Worm (Caenorhabditis elegans) whole organism, L2 larva: Measurements from ENCODE around the gene brc-1.

Experiments used
- C34F6.9 ChIP-seq: fragments of 150-350 bp; optimal IDR thresholded peaks from 2 replicates; lab custom pipeline; 2014; ENCODE audit warnings: missing biosample characterization, missing genetic modification characterization
- F13H6.1 ChIP-seq: sonication (generic microtip); optimal IDR thresholded peaks from 2 replicates; lab custom pipeline; 2016; ENCODE audit warnings: missing genetic modification characterization, missing compliant biosample characterization
- R02D3.7 ChIP-seq: fragments of 150-350 bp; optimal IDR thresholded peaks from 2 replicates; lab custom pipeline; 2014; ENCODE audit warnings: missing biosample characterization, missing genetic modification characterization
- Y55F3AM.14 ChIP-seq: fragments of 200-800 bp; sonication (Bioruptor generic); optimal IDR thresholded peaks from 2 replicates; lab custom pipeline; 2018; ENCODE audit warnings: mild to moderate bottlenecking, missing genetic modification characterization, missing compliant biosample characterization
- ZK546.5 ChIP-seq: sonication (generic microtip); optimal IDR thresholded peaks from 2 replicates; lab custom pipeline; 2017; ENCODE audit warnings: missing biosample characterization, missing genetic modification characterization
- alr-1 ChIP-seq: fragments of 150-350 bp; optimal IDR thresholded peaks from 2 replicates; lab custom pipeline; 2014; ENCODE audit warnings: missing biosample characterization, missing genetic modification characterization
- ama-1 ChIP-seq: fragments of 150-350 bp; optimal IDR thresholded peaks from 2 replicates; lab custom pipeline; 2018; ENCODE audit warnings: inconsistent platforms
- blmp-1 ChIP-seq: sonication (generic microtip); optimal IDR thresholded peaks from 2 replicates; lab custom pipeline; 2017; ENCODE audit warnings: missing genetic modification characterization, mild to moderate bottlenecking, missing compliant biosample characterization, antibody characterized with exemption, moderate library complexity; ENCODE audit not compliant: insufficient read depth
- ceh-16 ChIP-seq: fragments of 150-350 bp; optimal IDR thresholded peaks from 2 replicates; lab custom pipeline; 2014; ENCODE audit warnings: missing biosample characterization, missing genetic modification characterization
- crh-2 ChIP-seq: sonication (generic microtip); optimal IDR thresholded peaks from 2 replicates; lab custom pipeline; 2017; ENCODE audit warnings: missing biosample characterization, missing genetic modification characterization
- dmd-4 ChIP-seq: sonication (generic microtip); optimal IDR thresholded peaks from 2 replicates; lab custom pipeline; 2017; ENCODE audit warnings: missing biosample characterization, missing genetic modification characterization
- egl-27 ChIP-seq: sonication (generic microtip); optimal IDR thresholded peaks from 3 replicates; lab custom pipeline; 2017; ENCODE audit warnings: missing biosample characterization, missing genetic modification reagents, missing genetic modification characterization
- elt-1 ChIP-seq: fragments of 150-350 bp; optimal IDR thresholded peaks from 2 replicates; lab custom pipeline; 2014; ENCODE audit warnings: missing biosample characterization, missing genetic modification characterization
- lin-11 ChIP-seq: fragments of 150-350 bp; sonication (generic microtip); optimal IDR thresholded peaks from 2 replicates; lab custom pipeline; 2014; ENCODE audit warnings: missing biosample characterization, missing genetic modification characterization, inconsistent platforms, mixed read lengths
- lin-13 ChIP-seq: fragments of 150-350 bp; optimal IDR thresholded peaks from 2 replicates; lab custom pipeline; 2014; ENCODE audit warnings: missing biosample characterization, missing genetic modification reagents, missing genetic modification characterization
- lin-39 ChIP-seq: fragments of 150-350 bp; optimal IDR thresholded peaks from 2 replicates; lab custom pipeline; 2014; ENCODE audit warnings: missing biosample characterization, missing genetic modification reagents, missing genetic modification characterization
- lsy-2 ChIP-seq, 2 experiments: fragments of 150-350 bp in 1 of 2; sonication (generic microtip) in 1 of 2; optimal IDR thresholded peaks; 2 replicates each; lab custom pipeline; 2014 to 2017; ENCODE audit warnings: missing biosample characterization in 2 of 2, missing genetic modification characterization in 2 of 2
- mbf-1 ChIP-seq: sonication (generic microtip); optimal IDR thresholded peaks from 2 replicates; lab custom pipeline; 2017; ENCODE audit warnings: missing biosample characterization, missing genetic modification characterization
- mdl-1 ChIP-seq, 2 experiments: fragments of 150-350 bp in 1 of 2; sonication (generic microtip) in 1 of 2; optimal IDR thresholded peaks; 2 replicates each; lab custom pipeline; 2017; ENCODE audit warnings: missing biosample characterization in 2 of 2, missing genetic modification characterization in 2 of 2
- nhr-10 ChIP-seq: sonication (generic microtip); optimal IDR thresholded peaks from 2 replicates; lab custom pipeline; 2017; ENCODE audit warnings: missing biosample characterization, missing genetic modification characterization
- nhr-11 ChIP-seq: fragments of 150-350 bp; optimal IDR thresholded peaks from 2 replicates; lab custom pipeline; 2014; ENCODE audit warnings: missing biosample characterization, missing genetic modification characterization
- nhr-129 ChIP-seq: fragments of 150-350 bp; optimal IDR thresholded peaks from 2 replicates; lab custom pipeline; 2014; ENCODE audit warnings: missing biosample characterization, missing genetic modification characterization
- nhr-25 ChIP-seq: fragments of 150-350 bp; sonication (generic microtip); optimal IDR thresholded peaks from 3 replicates; lab custom pipeline; 2014; ENCODE audit warnings: missing biosample characterization, missing genetic modification characterization
- nhr-6 ChIP-seq: fragments of 150-350 bp; optimal IDR thresholded peaks from 2 replicates; lab custom pipeline; 2014; ENCODE audit warnings: missing biosample characterization, missing genetic modification characterization
- nhr-77 ChIP-seq: fragments of 150-350 bp; optimal IDR thresholded peaks from 2 replicates; lab custom pipeline; 2014; ENCODE audit warnings: missing biosample characterization, missing genetic modification characterization
- peb-1 ChIP-seq: fragments of 150-350 bp; optimal IDR thresholded peaks from 2 replicates; lab custom pipeline; 2014; ENCODE audit warnings: missing biosample characterization, missing genetic modification characterization
- sem-4 ChIP-seq: fragments of 150-350 bp; optimal IDR thresholded peaks from 2 replicates; lab custom pipeline; 2014; ENCODE audit warnings: missing biosample characterization, missing genetic modification reagents, missing genetic modification characterization
- skn-1 ChIP-seq: sonication (generic microtip); optimal IDR thresholded peaks from 2 replicates; lab custom pipeline; 2017; ENCODE audit warnings: missing biosample characterization, missing genetic modification characterization
- sma-9 ChIP-seq, 2 experiments: fragments of 150-350 bp in 1 of 2; sonication (generic microtip) in 1 of 2; optimal IDR thresholded peaks; 2 replicates each; lab custom pipeline; 2014 to 2016; ENCODE audit warnings: missing genetic modification characterization in 2 of 2, mild to moderate bottlenecking in 1 of 2, missing biosample characterization in 1 of 2, missing compliant biosample characterization in 1 of 2, missing genetic modification reagents in 1 of 2, moderate library complexity in 1 of 2
- snpc-4 ChIP-seq: fragments of 150-350 bp; optimal IDR thresholded peaks from 2 replicates; lab custom pipeline; 2014; ENCODE audit warnings: missing biosample characterization, missing genetic modification characterization
- unc-39 ChIP-seq: fragments of 150-350 bp; optimal IDR thresholded peaks from 2 replicates; lab custom pipeline; 2014; ENCODE audit warnings: missing biosample characterization, missing genetic modification characterization
- unc-62 ChIP-seq: fragments of 150-350 bp; optimal IDR thresholded peaks from 2 replicates; lab custom pipeline; 2014; ENCODE audit warnings: missing biosample characterization, missing genetic modification reagents, missing genetic modification characterization
- ztf-4 ChIP-seq: fragments of 150-350 bp; optimal IDR thresholded peaks from 2 replicates; lab custom pipeline; 2014; ENCODE audit warnings: missing biosample characterization, missing genetic modification characterization

The brc-1 gene

ce11 chrIII:3807590-3807989 is 55.2 kb downstream of the brc-1 start:
- TF ChIP-seq mbf-1 (tag; lab: Kevin White, UChicago) (no peak), lin-11 (tag; lab: Kevin White, UChicago) (no peak), nhr-25 (tag; lab: Kevin White, UChicago) (no peak), crh-2 (no peak), ZK546.5 (tag; lab: Kevin White, UChicago) (no peak), Y55F3AM.14 (GFP tag; lab: Kevin White, UChicago) (peak; percentile 33), lsy-2 (tag; optimal IDR thresholded peaks at IDR 0.05; lab: Kevin White, UChicago) (no peak), peb-1 (no peak), nhr-129 (peak; percentile 16), blmp-1 (tag; lab: Kevin White, UChicago) (peak; percentile 50)
- TF ChIP-seq, all 48 proteins: peak for 3

- TF ChIP-seq lin-13 (no peak), nhr-25 (tag; lab: Kevin White, UChicago) (no peak), unc-62 (GFP tag; lab: Kevin White, UChicago) (no peak), mbf-1 (tag; lab: Kevin White, UChicago) (no peak), lin-11 (tag; lab: Kevin White, UChicago) (no peak), blmp-1 (tag; lab: Kevin White, UChicago) (no peak), nhr-77 (no peak), egl-27 (tag; lab: Kevin White, UChicago) (no peak), R02D3.7 (no peak), ama-1 (lab: Kevin White, UChicago) (no peak), dmd-4 (no peak), skn-1 (no peak), snpc-4 (tag; lab: Kevin White, UChicago) (no peak), lin-39 (tag; lab: Kevin White, UChicago) (no peak), alr-1 (tag; lab: Kevin White, UChicago) (no peak)
These were observed 55.9 kb downstream of the brc-1 start for ce11 chrIII:3806883-3807282.

ce11 chrIII:3804422-3804821 is 58.3 kb downstream of the brc-1 start, which contains the start of gene xbx-5:
Gene xbx-5, minus strand, starts transcription at chrIII:3804477.
- TF ChIP-seq sma-9 (GFP tag; optimal IDR thresholded peaks at IDR 0.05; lab: Kevin White, UChicago) (no peak), sma-9 (tag; optimal IDR thresholded peaks at IDR 0.05; lab: Kevin White, UChicago) (no peak), lin-11 (tag; lab: Kevin White, UChicago) (peak; percentile 31)

ce11 chrIII:3803113-3803512 is 59.7 kb downstream of the brc-1 start:
- TF ChIP-seq elt-1 (tag; lab: Kevin White, UChicago) (no peak), ztf-4 (tag; lab: Kevin White, UChicago) (no peak), unc-39 (no peak), lin-39 (tag; lab: Kevin White, UChicago) (no peak), blmp-1 (tag; lab: Kevin White, UChicago) (no peak), nhr-10 (tag; lab: Kevin White, UChicago) (no peak), nhr-11 (no peak), ama-1 (lab: Kevin White, UChicago) (no peak), nhr-6 (tag; lab: Kevin White, UChicago) (no peak), R02D3.7 (no peak), sma-9 (GFP tag; optimal IDR thresholded peaks at IDR 0.05; lab: Kevin White, UChicago) (no peak), sma-9 (tag; optimal IDR thresholded peaks at IDR 0.05; lab: Kevin White, UChicago) (no peak), sem-4 (tag; lab: Kevin White, UChicago) (no peak), ceh-16 (no peak), F13H6.1 (tag; lab: Kevin White, UChicago) (no peak), Y55F3AM.14 (GFP tag; lab: Kevin White, UChicago) (no peak), mdl-1 (tag; optimal IDR thresholded peaks at IDR 0.05; lab: Kevin White, UChicago) (no peak), C34F6.9 (tag; lab: Kevin White, UChicago) (no peak), lsy-2 (tag; optimal IDR thresholded peaks at IDR 0.05; lab: Kevin White, UChicago) (no peak), nhr-25 (tag; lab: Kevin White, UChicago) (no peak), alr-1 (tag; lab: Kevin White, UChicago) (no peak)
